Fruit fly (Drosophila melanogaster) whole organism, prepupa: ENCODE data around the gene CG31800.

ENCODE experiments used
- CG11762 ChIP-seq: fragments of 200-800 bp; sonication (Bioruptor generic); optimal IDR thresholded peaks from 3 replicates; lab custom pipeline; 2016; ENCODE audit warnings: missing biosample characterization, missing genetic modification characterization; ENCODE audit not compliant: insufficient read depth
- CG7368 ChIP-seq: fragments of 200-800 bp; sonication (Bioruptor generic); optimal IDR thresholded peaks from 3 replicates; lab custom pipeline; 2016; ENCODE audit warnings: missing biosample characterization, missing genetic modification characterization
- Eip78C ChIP-seq: fragments of 200-800 bp; sonication (Bioruptor generic); peaks from one replicate; lab custom pipeline; 2016; ENCODE audit warnings: missing biosample characterization, missing genetic modification characterization
- Ets96B ChIP-seq: fragments of 200-800 bp; optimal IDR thresholded peaks from 2 replicates; lab custom pipeline; 2019; ENCODE audit warnings: missing biosample characterization, mild to moderate bottlenecking, missing genetic modification characterization, moderate library complexity
- Hr39 ChIP-seq: fragments of 200-800 bp; sonication (Bioruptor generic); optimal IDR thresholded peaks from 2 replicates; lab custom pipeline; 2016; ENCODE audit warnings: missing biosample characterization, missing genetic modification characterization
- Lpt ChIP-seq: fragments of 200-800 bp; sonication (Bioruptor generic); optimal IDR thresholded peaks from 3 replicates; lab custom pipeline; 2016; ENCODE audit warnings: missing biosample characterization, missing genetic modification characterization
- OdsH ChIP-seq: fragments of 200-800 bp; sonication (Bioruptor generic); optimal IDR thresholded peaks from 3 replicates; lab custom pipeline; 2016; ENCODE audit warnings: missing biosample characterization, missing genetic modification characterization
- Smox ChIP-seq: fragments of 200-800 bp; sonication (Bioruptor generic); optimal IDR thresholded peaks from 3 replicates; lab custom pipeline; 2016; ENCODE audit warnings: missing biosample characterization, missing genetic modification characterization
- Sox15 ChIP-seq: fragments of 200-800 bp; sonication (Bioruptor generic); optimal IDR thresholded peaks from 3 replicates; lab custom pipeline; 2016; ENCODE audit warnings: missing biosample characterization, missing genetic modification characterization
- achi ChIP-seq: fragments of 200-800 bp; sonication (Bioruptor generic); optimal IDR thresholded peaks from 3 replicates; lab custom pipeline; 2016; ENCODE audit warnings: missing biosample characterization, missing genetic modification characterization
- eg ChIP-seq: fragments of 200-800 bp; sonication (Bioruptor generic); IDR thresholded peaks from 3 replicates; pipeline ENCODE4 v1.3.6; 2022; ENCODE audit warnings: missing biosample characterization, missing genetic modification characterization
- fd85E ChIP-seq: fragments of 200-800 bp; sonication (Bioruptor generic); optimal IDR thresholded peaks from 3 replicates; lab custom pipeline; 2016; ENCODE audit warnings: missing biosample characterization, missing genetic modification characterization

DNA sequence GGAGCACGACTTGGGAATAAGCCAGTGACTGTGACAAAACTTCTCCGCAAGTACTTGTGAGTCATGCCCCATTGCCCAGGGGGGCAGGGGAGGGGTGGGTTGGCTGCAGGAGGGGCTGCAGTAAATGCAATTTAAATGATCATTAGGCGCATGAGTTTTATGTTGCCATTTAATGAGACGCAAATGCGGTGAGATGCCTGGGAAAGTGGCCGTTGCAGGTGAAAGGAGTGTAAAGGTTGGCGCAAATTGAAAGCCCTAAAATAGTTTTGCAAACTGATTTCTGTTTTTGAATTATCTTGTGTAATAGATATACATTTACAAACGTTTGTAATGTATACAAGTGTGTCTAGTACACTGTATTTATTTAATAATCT, 48.3 kb downstream of the CG31800 start:
- TF ChIP-seq OdsH = no peak
- TF ChIP-seq Lpt (GFP tag; lab: Kevin White, UChicago) = no peak
- TF ChIP-seq Smox (GFP tag; lab: Kevin White, UChicago) = no peak
- TF ChIP-seq Hr39 = no peak
- no peak for TF ChIP-seq CG7368
- no peak for TF ChIP-seq CG11762
- TF ChIP-seq eg (GFP tag; lab: Robert Waterston, UW) = no peak
- TF ChIP-seq Ets96B (tag; lab: Kevin White, UChicago) = no peak
- no peak for TF ChIP-seq fd85E
- no peak for TF ChIP-seq achi
- no peak for TF ChIP-seq Sox15 (GFP tag; lab: Kevin White, UChicago)
- no peak for TF ChIP-seq Eip78C (GFP tag; lab: Kevin White, UChicago)
